Fruit fly (Drosophila melanogaster) whole organism, wandering third instar larva: ENCODE data around the gene alpha-Man-Ia.

Experiments
- CG32264 ChIP-seq: fragments of 200-800 bp; sonication (Bioruptor generic); optimal IDR thresholded peaks from 2 replicates; lab custom pipeline; 2016; ENCODE audit warnings: missing biosample characterization, missing genetic modification characterization
- Hnf4 ChIP-seq: fragments of 200-800 bp; sonication (Bioruptor generic); optimal IDR thresholded peaks from 2 replicates; lab custom pipeline; 2016; ENCODE audit warnings: missing biosample characterization, mild to moderate bottlenecking, missing genetic modification characterization
- Hr78 ChIP-seq: fragments of >200 bp; optimal IDR thresholded peaks from 2 replicates; lab custom pipeline; 2017; ENCODE audit warnings: missing biosample characterization, missing genetic modification characterization
- Myc ChIP-seq: fragments of >200 bp; optimal IDR thresholded peaks from 2 replicates; lab custom pipeline; 2017
- fru ChIP-seq: fragments of 200-800 bp; sonication (Bioruptor generic); optimal IDR thresholded peaks from 3 replicates; lab custom pipeline; 2016; ENCODE audit warnings: missing biosample characterization, mild to moderate bottlenecking, missing genetic modification characterization
- woc ChIP-seq: sonication (Bioruptor generic); optimal IDR thresholded peaks from 2 replicates; lab custom pipeline; 2016; ENCODE audit warnings: missing biosample characterization, mild to moderate bottlenecking, missing genetic modification characterization

DNA sequence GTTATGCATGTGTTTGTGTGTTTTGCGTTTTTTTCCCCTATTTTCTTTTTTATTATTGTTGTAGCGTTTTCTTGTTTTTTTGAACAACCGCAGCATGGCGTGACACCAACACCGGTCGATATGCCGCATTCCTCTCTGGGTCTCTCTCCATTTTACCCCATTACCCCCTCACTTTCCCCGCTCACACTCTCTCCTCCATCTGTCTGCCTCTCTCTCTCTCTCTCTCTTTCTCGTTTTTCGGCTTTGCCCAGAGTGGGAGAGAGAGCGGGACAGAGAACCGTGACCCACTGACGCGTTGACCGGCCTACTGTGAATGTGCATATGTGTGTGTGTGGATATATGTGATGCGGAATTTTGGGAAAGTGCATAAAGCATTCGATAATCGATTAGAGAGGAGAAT, 78.4 kb downstream of the alpha-Man-Ia start:
- TF ChIP-seq woc (no peak), Myc (lab: Kevin White, UChicago) (no peak), CG32264 (GFP tag; lab: Kevin White, UChicago) (no peak), Hnf4 (GFP tag; lab: Kevin White, UChicago) (no peak), Hr78 (no peak), fru (GFP tag; lab: Kevin White, UChicago) (no peak)
